Worm (Caenorhabditis elegans): ENCODE measurements around the gene zip-1.

zip-1 gene

ce11 chrIII:12349027-12349426, 15.5 kb downstream of the zip-1 start:
- TF ChIP-seq F49E8.2 (tag; optimal IDR thresholded peaks at IDR 0.05; ENCODE audit: insufficient read depth) = no peak
- TF ChIP-seq hmg-1.2 (GFP tag; IDR thresholded peaks at IDR 0.05) = no peak

ce11 chrIII:12351301-12351700, 17.8 kb downstream of the zip-1 start, which contains the start of the genes pph-4.1 and Y75B8A.31:
Gene pph-4.1, minus strand, starts transcription at chrIII:12351336.
Gene Y75B8A.31, plus strand, starts transcription at chrIII:12351642.
- TF ChIP-seq ztf-26 (tag; optimal IDR thresholded peaks at IDR 0.05) (peak; percentile 42), C06A6.2 (GFP tag; conservative IDR thresholded peaks at IDR 0.05) (no peak), Y53F4B.3 (GFP tag; IDR thresholded peaks at IDR 0.05) (no peak), madf-6 (GFP tag; IDR thresholded peaks at IDR 0.05) (peak; percentile 85), hmg-20 (GFP tag; IDR thresholded peaks at IDR 0.05) (0 out of 2 replicates have a peak, but pooled peaks have one; percentile 15), let-526 (GFP tag; IDR thresholded peaks at IDR 0.05) (0 out of 2 replicates have a peak, but pooled peaks have one; percentile 48), C17E4.6 (GFP tag; IDR thresholded peaks at IDR 0.05) (no peak), lin-54 (GFP tag; optimal IDR thresholded peaks at IDR 0.05) (peak; percentile 80), pha-4 (tag; optimal IDR thresholded peaks at IDR 0.05) (peak; percentile 20), mel-28 (tag; optimal IDR thresholded peaks at IDR 0.05; ENCODE audit: borderline replicate concordance) (no peak), ceh-27 (GFP tag; optimal IDR thresholded peaks at IDR 0.05) (peak; percentile 66), attf-6 (GFP tag; IDR thresholded peaks at IDR 0.05) (no peak), Y53G8AR.9 (GFP tag; conservative IDR thresholded peaks at IDR 0.05) (peak; percentile 82), egl-44 (GFP tag; IDR thresholded peaks at IDR 0.05) (no peak), Y56A3A.18 (GFP tag; IDR thresholded peaks at IDR 0.05) (no peak), lir-1 (GFP tag; conservative IDR thresholded peaks at IDR 0.05) (peak; percentile 67), dpff-1 (tag; optimal IDR thresholded peaks at IDR 0.05) (no peak), somi-1 (GFP tag; optimal IDR thresholded peaks at IDR 0.05) (peak; percentile 13), dpl-1 (GFP tag; optimal IDR thresholded peaks at IDR 0.05) (peak; percentile 11), die-1 (tag; optimal IDR thresholded peaks at IDR 0.05) (no peak), nhr-27 (tag; optimal IDR thresholded peaks at IDR 0.05) (no peak), hsf-1 (GFP tag; IDR thresholded peaks at IDR 0.05) (no peak), nfyb-1 (GFP tag; IDR thresholded peaks at IDR 0.05) (peak; percentile 61; the same call in 1 of the 2 replicates), B0261.1 (tag; optimal IDR thresholded peaks at IDR 0.05) (no peak), ama-1 (optimal IDR thresholded peaks at IDR 0.05) (no peak), ama-1 (GFP tag; optimal IDR thresholded peaks at IDR 0.05) (no peak), ztf-22 (GFP tag; optimal IDR thresholded peaks at IDR 0.05) (no peak), lsl-1 (GFP tag; optimal IDR thresholded peaks at IDR 0.05) (peak; percentile 68), rcor-1 (GFP tag; IDR thresholded peaks at IDR 0.05) (peak; percentile 76), F57C9.4 (tag; optimal IDR thresholded peaks at IDR 0.05) (no peak), chd-7 (tag; optimal IDR thresholded peaks at IDR 0.05) (no peak), hlh-12 (tag; optimal IDR thresholded peaks at IDR 0.05) (no peak), lsy-27 (tag; optimal IDR thresholded peaks at IDR 0.05; ENCODE audit: borderline replicate concordance, insufficient read depth) (no peak), K12H6.12 (tag; optimal IDR thresholded peaks at IDR 0.05) (peak; percentile 29), F37B4.10 (GFP tag; IDR thresholded peaks at IDR 0.05) (no peak), Y95B8A.8 (GFP tag; IDR thresholded peaks at IDR 0.05) (peak; percentile 70; the same call in 1 of the 2 replicates), nhr-120 (GFP tag; IDR thresholded peaks at IDR 0.05) (no peak), T26A5.8 (tag; optimal IDR thresholded peaks at IDR 0.05) (no peak), akir-1 (GFP tag; optimal IDR thresholded peaks at IDR 0.05) (no peak), ceh-100 (GFP tag; IDR thresholded peaks at IDR 0.05) (peak; percentile 40; the same call in 1 of the 2 replicates), unc-62 (GFP tag; optimal IDR thresholded peaks at IDR 0.05) (no peak), ekl-4 (GFP tag; IDR thresholded peaks at IDR 0.05) (0 out of 2 replicates have a peak, but pooled peaks have one; percentile 71), lag-1 (GFP tag; IDR thresholded peaks at IDR 0.05) (no peak), rec-8 (tag; optimal IDR thresholded peaks at IDR 0.05) (peak; percentile 9 to 11), hlh-26 (GFP tag; conservative IDR thresholded peaks at IDR 0.05) (no peak), nhr-80 (tag; optimal IDR thresholded peaks at IDR 0.05) (peak; percentile 51)

All from whole organism, young adult.